Worm (Caenorhabditis elegans) whole organism, L1 larva: ENCODE results near the gene mex-5.

Experiments
- F16B12.6 ChIP-seq: fragments of 150-350 bp; optimal IDR thresholded peaks from 2 replicates; lab custom pipeline; 2014; ENCODE audit warnings: missing biosample characterization, missing genetic modification characterization
- Y116A8C.19 ChIP-seq: sonication (generic microtip); optimal IDR thresholded peaks from 2 replicates; lab custom pipeline; 2016; ENCODE audit warnings: missing compliant biosample characterization, missing genetic modification characterization, borderline replicate concordance
- aha-1 ChIP-seq: fragments of 150-350 bp; optimal IDR thresholded peaks from 2 replicates; lab custom pipeline; 2014; ENCODE audit warnings: missing biosample characterization, missing genetic modification characterization
- alr-1 ChIP-seq: fragments of 200-800 bp; sonication (Bioruptor generic); optimal IDR thresholded peaks from 2 replicates; lab custom pipeline; 2018; ENCODE audit warnings: borderline replicate concordance, mild to moderate bottlenecking, missing genetic modification characterization, missing compliant biosample characterization
- aly-2 ChIP-seq: fragments of 150-350 bp; optimal IDR thresholded peaks from 2 replicates; lab custom pipeline; 2014; ENCODE audit warnings: missing biosample characterization, missing genetic modification characterization
- ama-1 ChIP-seq: fragments of 150-350 bp; optimal IDR thresholded peaks from 2 replicates; lab custom pipeline; 2014
- blmp-1 ChIP-seq: fragments of 150-350 bp; optimal IDR thresholded peaks from 2 replicates; lab custom pipeline; 2014; ENCODE audit warnings: missing biosample characterization, missing genetic modification characterization
- ceh-8 ChIP-seq: fragments of 200-800 bp; sonication (Bioruptor generic); optimal IDR thresholded peaks from 2 replicates; lab custom pipeline; 2018; ENCODE audit warnings: mild to moderate bottlenecking, missing genetic modification characterization, moderate library complexity, missing compliant biosample characterization
- ceh-90 ChIP-seq: sonication (generic microtip); optimal IDR thresholded peaks from 2 replicates; lab custom pipeline; 2016; ENCODE audit warnings: missing genetic modification characterization, missing compliant biosample characterization
- ces-1 ChIP-seq: fragments of 150-350 bp; optimal IDR thresholded peaks from 2 replicates; lab custom pipeline; 2014; ENCODE audit warnings: missing biosample characterization, missing genetic modification reagents, missing genetic modification characterization
- dsc-1 ChIP-seq: sonication (generic microtip); optimal IDR thresholded peaks from 2 replicates; lab custom pipeline; 2016; ENCODE audit warnings: mild to moderate bottlenecking, missing genetic modification characterization, missing compliant biosample characterization
- efl-1 ChIP-seq, 4 experiments: fragments of 150-350 bp; optimal IDR thresholded peaks in 3 of 4; peaks in 1 of 4; 1 replicate in 1 of 4; 2 replicates in 3 of 4; lab custom pipeline; 2014; ENCODE audit warnings: missing biosample characterization in 2 of 4, missing genetic modification characterization in 2 of 4, missing genetic modification reagents in 2 of 4
- egl-13 ChIP-seq: sonication (generic microtip); optimal IDR thresholded peaks from 2 replicates; lab custom pipeline; 2016; ENCODE audit warnings: missing genotype, missing genetic modification reagents, missing genetic modification characterization, missing compliant biosample characterization
- elt-2 ChIP-seq: sonication (generic microtip); optimal IDR thresholded peaks from 2 replicates; lab custom pipeline; 2016; ENCODE audit warnings: missing genetic modification characterization, mild to moderate bottlenecking, inconsistent platforms, missing compliant biosample characterization, missing genetic modification reagents
- elt-3 ChIP-seq, 6 experiments: fragments of 150-350 bp in 1 of 6; sonication (generic microtip); optimal IDR thresholded peaks; 2 replicates each; lab custom pipeline; 2017 to 2018; ENCODE audit warnings: missing biosample characterization in 6 of 6, missing genetic modification characterization in 6 of 6, inconsistent platforms in 1 of 6
- ets-5 ChIP-seq: fragments of 200-800 bp; sonication (Bioruptor generic); IDR thresholded peaks from 2 replicates; pipeline ENCODE4 v1.3.6; 2022; ENCODE audit warnings: missing genetic modification characterization, missing compliant biosample characterization
- fkh-10 ChIP-seq: sonication (generic microtip); optimal IDR thresholded peaks from 2 replicates; lab custom pipeline; 2017; ENCODE audit warnings: missing biosample characterization, missing genetic modification reagents, missing genetic modification characterization
- fos-1 ChIP-seq: fragments of 150-350 bp; optimal IDR thresholded peaks from 2 replicates; lab custom pipeline; 2014; ENCODE audit warnings: missing biosample characterization, missing genetic modification characterization
- hlh-4 ChIP-seq: sonication (generic microtip); optimal IDR thresholded peaks from 2 replicates; lab custom pipeline; 2016; ENCODE audit warnings: mild to moderate bottlenecking, missing genetic modification characterization, missing compliant biosample characterization
- jun-1 ChIP-seq: fragments of 150-350 bp; optimal IDR thresholded peaks from 2 replicates; lab custom pipeline; 2014; ENCODE audit warnings: missing biosample characterization, missing genetic modification reagents, missing genetic modification characterization
- lin-15B ChIP-seq: fragments of 150-350 bp; sonication (generic microtip); optimal IDR thresholded peaks from 3 replicates; lab custom pipeline; 2014; ENCODE audit warnings: missing biosample characterization, missing genetic modification characterization
- mab-9 ChIP-seq: fragments of 200-800 bp; sonication (Bioruptor generic); IDR thresholded peaks from 2 replicates; pipeline ENCODE4 v1.3.6; 2022; ENCODE audit warnings: missing genetic modification reagents, missing genetic modification characterization, missing compliant biosample characterization
- nhr-11 ChIP-seq: fragments of 150-350 bp; optimal IDR thresholded peaks from 2 replicates; lab custom pipeline; 2014; ENCODE audit warnings: missing biosample characterization, missing genetic modification characterization
- nhr-12 ChIP-seq: sonication (generic microtip); optimal IDR thresholded peaks from 2 replicates; lab custom pipeline; 2017; ENCODE audit warnings: missing biosample characterization, missing genetic modification characterization
- nhr-20 ChIP-seq: sonication (generic microtip); optimal IDR thresholded peaks from 2 replicates; lab custom pipeline; 2016; ENCODE audit warnings: mild to moderate bottlenecking, missing genetic modification characterization, missing compliant biosample characterization
- nhr-28 ChIP-seq: fragments of 150-350 bp; optimal IDR thresholded peaks from 2 replicates; lab custom pipeline; 2014; ENCODE audit warnings: missing biosample characterization, missing genetic modification characterization
- nhr-77 ChIP-seq: fragments of 150-350 bp; optimal IDR thresholded peaks from 2 replicates; lab custom pipeline; 2014; ENCODE audit warnings: missing biosample characterization, missing genetic modification characterization
- nhr-90 ChIP-seq: sonication (generic microtip); optimal IDR thresholded peaks from 2 replicates; lab custom pipeline; 2016; ENCODE audit warnings: mild to moderate bottlenecking, missing genetic modification characterization, missing compliant biosample characterization; ENCODE audit not compliant: poor library complexity
- pax-3 ChIP-seq: fragments of 200-800 bp; sonication (Bioruptor generic); optimal IDR thresholded peaks from 2 replicates; lab custom pipeline; 2018; ENCODE audit warnings: mild to moderate bottlenecking, missing genetic modification characterization, moderate library complexity, missing compliant biosample characterization
- rnt-1 ChIP-seq: sonication (generic microtip); optimal IDR thresholded peaks from 2 replicates; lab custom pipeline; 2016; ENCODE audit warnings: mild to moderate bottlenecking, missing genetic modification characterization, moderate library complexity, missing compliant biosample characterization
- snpc-4 ChIP-seq: fragments of 150-350 bp; optimal IDR thresholded peaks from 2 replicates; lab custom pipeline; 2014; ENCODE audit warnings: missing biosample characterization, missing genetic modification characterization
- snu-23 ChIP-seq: sonication (generic microtip); optimal IDR thresholded peaks from 2 replicates; lab custom pipeline; 2016; ENCODE audit warnings: missing genetic modification characterization, missing compliant biosample characterization
- sptf-1 ChIP-seq: fragments of 150-350 bp; optimal IDR thresholded peaks from 2 replicates; lab custom pipeline; 2014; ENCODE audit warnings: missing biosample characterization, missing genetic modification characterization
- tbx-2 ChIP-seq: sonication (generic microtip); optimal IDR thresholded peaks from 2 replicates; lab custom pipeline; 2016; ENCODE audit warnings: missing genetic modification characterization, missing compliant biosample characterization
- unc-130 ChIP-seq: fragments of 150-350 bp; optimal IDR thresholded peaks from 2 replicates; lab custom pipeline; 2017; ENCODE audit warnings: missing biosample characterization, missing genetic modification characterization, inconsistent platforms
- unc-62 ChIP-seq: fragments of 150-350 bp; optimal IDR thresholded peaks from 2 replicates; lab custom pipeline; 2014; ENCODE audit warnings: missing biosample characterization, missing genetic modification reagents, missing genetic modification characterization
- unc-98 ChIP-seq: fragments of 200-800 bp; sonication (Bioruptor generic); IDR thresholded peaks from 2 replicates; pipeline ENCODE4 v1.3.6; 2022; ENCODE audit warnings: missing genetic modification characterization, missing compliant biosample characterization
- ztf-11 ChIP-seq, 2 experiments: sonication (generic microtip); optimal IDR thresholded peaks; 2 replicates each; lab custom pipeline; 2016 to 2017; ENCODE audit warnings: missing genetic modification characterization in 2 of 2, missing biosample characterization in 1 of 2, missing compliant biosample characterization in 1 of 2

The mex-5 gene

ce11 chrIV:13347232-13347715, 6.2 kb upstream of the mex-5 start, which contains the start of gene W02A2.9 (continued):
- no peak for TF ChIP-seq ceh-90 (tag; lab: Kevin White, UChicago)
- TF ChIP-seq nhr-28 (tag; lab: Kevin White, UChicago), result no peak
- TF ChIP-seq nhr-20 (tag; lab: Kevin White, UChicago), result peak; percentile 19
- no peak for TF ChIP-seq elt-3 (tag; optimal IDR thresholded peaks at IDR 0.05; lab: Kevin White, UChicago)

DNA sequence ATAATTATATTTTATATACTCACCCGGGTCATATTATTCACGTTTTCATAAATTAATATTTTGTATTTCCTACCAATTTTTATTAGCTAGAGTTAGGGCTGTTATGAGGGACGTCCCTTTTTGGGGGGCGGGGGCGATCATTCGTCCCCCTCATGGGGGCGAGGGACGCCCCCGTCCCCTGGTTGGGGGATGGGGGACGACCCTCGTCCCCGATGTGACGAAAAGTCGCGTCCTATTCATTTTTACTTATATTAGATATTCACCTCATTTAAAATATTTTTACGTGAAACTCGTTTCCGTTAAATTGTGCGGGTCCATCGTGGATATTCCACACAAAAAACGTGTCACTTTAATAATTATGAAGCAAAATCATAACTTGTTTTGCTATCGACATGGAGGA, 4.9 kb upstream of the mex-5 start, which contains the start of gene W02A2.12:
W02A2.12 (minus strand) TSS at position 240 of the 400 bp plus-strand sequence.
- TF ChIP-seq rnt-1 (tag; lab: Kevin White, UChicago) (no peak), lin-15B (tag; lab: Kevin White, UChicago) (no peak), nhr-11 (tag; lab: Kevin White, UChicago) (no peak), nhr-28 (tag; lab: Kevin White, UChicago) (no peak), mab-9 (GFP tag; lab: Robert Waterston, UW) (no peak), alr-1 (no peak), dsc-1 (tag; lab: Kevin White, UChicago) (no peak), aly-2 (tag; lab: Kevin White, UChicago) (no peak), tbx-2 (tag; lab: Kevin White, UChicago) (no peak)
- TF ChIP-seq, all 84 proteins: peak for 0

DNA sequence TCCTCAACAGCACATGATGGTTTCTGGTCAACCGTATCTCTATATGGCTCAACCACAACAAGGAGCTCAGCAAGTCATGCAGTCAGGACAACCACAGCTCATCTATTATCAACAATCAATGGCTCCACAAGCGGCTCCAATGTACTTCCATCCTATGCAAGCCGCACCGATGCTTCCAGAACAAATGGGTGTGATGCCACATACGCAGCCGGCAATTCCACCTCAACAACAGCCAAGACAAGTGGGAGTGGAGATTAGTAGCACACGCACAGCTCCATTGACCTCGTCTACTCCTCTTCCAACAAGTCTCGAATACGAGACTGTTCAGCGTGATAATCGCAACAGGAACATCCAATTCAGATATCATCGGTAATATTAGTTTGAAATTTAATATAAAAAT, 521 bp downstream of the mex-5 start:
- TF ChIP-seq elt-2 (tag; lab: Kevin White, UChicago) (no peak), efl-1 (optimal IDR thresholded peaks at IDR 0.05; lab: Kevin White, UChicago) (no peak), efl-1 (GFP tag; optimal IDR thresholded peaks at IDR 0.05 in 1 of 2; lab: Kevin White, UChicago) (peak in 1 of 2 experiments; percentile 91)

DNA sequence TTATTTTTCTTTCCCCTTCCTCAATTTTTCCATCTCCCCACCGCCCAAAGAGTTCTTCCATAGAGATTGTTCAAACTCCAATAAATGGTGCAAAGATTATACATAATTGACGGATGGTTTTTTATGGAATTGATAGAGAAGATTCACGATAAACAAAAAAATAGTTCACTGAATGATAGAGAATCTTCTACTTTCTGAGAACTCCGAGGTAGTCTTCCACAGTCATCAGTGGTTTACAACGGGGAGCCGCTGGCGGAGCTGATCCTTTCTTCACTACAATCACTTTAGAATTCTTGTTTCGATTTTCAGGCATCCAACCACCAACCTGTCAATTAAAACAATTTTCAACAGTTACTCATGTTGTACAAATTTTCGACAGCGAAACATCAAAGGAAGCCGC, 2.5 kb downstream of the mex-5 start:
- TF ChIP-seq fkh-10 (GFP tag; lab: Kevin White, UChicago), result no peak
- TF ChIP-seq snpc-4 (tag; lab: Kevin White, UChicago), result no peak
- TF ChIP-seq hlh-4 (tag; lab: Kevin White, UChicago), result no peak
- TF ChIP-seq nhr-77 (tag; lab: Kevin White, UChicago), result no peak
- TF ChIP-seq ets-5 (GFP tag; lab: Robert Waterston, UW), result no peak
- no peak for TF ChIP-seq Y116A8C.19 (tag; lab: Kevin White, UChicago)
- TF ChIP-seq nhr-11 (tag; lab: Kevin White, UChicago), result no peak
- no peak for TF ChIP-seq jun-1
- TF ChIP-seq nhr-12, result no peak
- TF ChIP-seq alr-1, result no peak
- TF ChIP-seq snu-23 (GFP tag; lab: Kevin White, UChicago), result no peak
- no peak for TF ChIP-seq tbx-2 (tag; lab: Kevin White, UChicago)
- no peak for TF ChIP-seq elt-2 (tag; lab: Kevin White, UChicago)
- no peak for TF ChIP-seq blmp-1 (tag; lab: Kevin White, UChicago)
- no peak for TF ChIP-seq ama-1 (lab: Kevin White, UChicago)
- TF ChIP-seq sptf-1 (tag; lab: Kevin White, UChicago), result no peak
- no peak for TF ChIP-seq egl-13 (tag; lab: Kevin White, UChicago)

DNA sequence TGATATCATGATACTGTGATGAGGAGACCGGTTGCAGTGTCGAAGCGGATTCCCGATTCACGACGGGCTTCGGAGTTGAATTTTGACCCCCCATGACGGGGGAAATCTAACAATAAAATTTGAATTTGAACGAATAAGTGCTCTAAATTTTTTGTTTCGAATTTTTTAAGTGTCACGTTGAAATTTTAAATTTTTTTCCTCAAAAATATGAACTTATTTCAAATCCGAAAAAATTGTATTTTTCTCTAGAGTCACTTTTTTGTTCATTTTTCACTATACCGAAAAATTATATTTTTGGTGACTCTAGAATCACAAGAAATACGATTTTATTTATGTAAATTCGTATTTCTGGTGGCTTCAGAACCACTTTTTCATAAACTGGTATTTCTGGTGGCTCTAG, 5.0 kb downstream of the mex-5 start, which contains the start of gene W02A2.8:
W02A2.8 (minus strand) TSS at position 101 of the 400 bp plus-strand sequence.
- no peak for TF ChIP-seq aha-1 (tag; lab: Kevin White, UChicago)
- no peak for TF ChIP-seq blmp-1 (tag; lab: Kevin White, UChicago)
- TF ChIP-seq elt-3 (tag; optimal IDR thresholded peaks at IDR 0.05; lab: Kevin White, UChicago), result no peak
- no peak for TF ChIP-seq nhr-28 (tag; lab: Kevin White, UChicago)
- TF ChIP-seq pax-3 (tag; lab: Kevin White, UChicago), result no peak
- TF ChIP-seq nhr-11 (tag; lab: Kevin White, UChicago), result no peak
- TF ChIP-seq unc-98, result no peak
- TF ChIP-seq nhr-90 (tag; lab: Kevin White, UChicago), result no peak
- no peak for TF ChIP-seq unc-62 (GFP tag; lab: Kevin White, UChicago)
- TF ChIP-seq ztf-11 (tag; optimal IDR thresholded peaks at IDR 0.05; lab: Kevin White, UChicago), result no peak
- TF ChIP-seq unc-130 (tag; lab: Kevin White, UChicago), result no peak
- no peak for TF ChIP-seq ceh-8 (GFP tag; lab: Kevin White, UChicago)
- no peak for TF ChIP-seq ces-1
- no peak for TF ChIP-seq F16B12.6 (tag; lab: Kevin White, UChicago)
- no peak for TF ChIP-seq fos-1 (tag; lab: Kevin White, UChicago)
- TF ChIP-seq snpc-4 (tag; lab: Kevin White, UChicago), result no peak
